Worm (Caenorhabditis elegans): ENCODE data around the gene ccch-1.
A peak's percentile ranks its signal among the peaks of the same experiment; 100 is the strongest.

Gene ccch-1

DNA sequence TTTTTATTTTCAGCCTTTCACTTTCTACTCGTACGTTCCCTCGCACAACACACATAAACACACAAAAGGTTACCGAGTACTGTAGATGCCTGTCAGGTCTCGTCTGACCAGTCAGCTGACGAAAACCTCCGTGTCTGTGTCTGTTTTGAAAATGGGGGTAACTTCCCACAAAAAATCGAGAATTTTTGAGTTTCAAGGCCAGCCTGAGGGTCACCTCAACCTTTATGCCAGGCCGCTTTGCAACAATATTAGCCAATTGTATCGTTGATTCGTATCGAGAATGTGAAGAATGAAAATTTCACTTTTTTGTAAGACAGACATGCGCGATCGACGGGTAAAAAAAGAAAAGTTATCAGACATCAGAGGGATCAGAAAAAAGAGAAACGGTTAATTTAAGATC is 3.5 kb downstream of the ccch-1 start:
- TF ChIP-seq cog-1 (tag; optimal IDR thresholded peaks at IDR 0.05): no peak
- TF ChIP-seq T22C8.4 (GFP tag; IDR thresholded peaks at IDR 0.05): no peak
- no peak for TF ChIP-seq ztf-29 (GFP tag; IDR thresholded peaks at IDR 0.05)
- no peak for TF ChIP-seq ref-1 (GFP tag; conservative IDR thresholded peaks at IDR 0.05)
- TF ChIP-seq flt-1 (GFP tag; IDR thresholded peaks at IDR 0.05): no peak
- no peak for TF ChIP-seq med-1 (GFP tag; optimal IDR thresholded peaks at IDR 0.05; ENCODE audit: insufficient read depth)
- no peak for TF ChIP-seq tab-1 (GFP tag; IDR thresholded peaks at IDR 0.05)
- no peak for TF ChIP-seq ztf-23 (GFP tag; IDR thresholded peaks at IDR 0.05)
- TF ChIP-seq klf-2 (GFP tag; conservative IDR thresholded peaks at IDR 0.05): no peak

ce11 chrV:11531831-11532534 is 4.4 kb downstream of the ccch-1 start:
- no peak for TF ChIP-seq T22C8.4 (GFP tag; IDR thresholded peaks at IDR 0.05)

DNA sequence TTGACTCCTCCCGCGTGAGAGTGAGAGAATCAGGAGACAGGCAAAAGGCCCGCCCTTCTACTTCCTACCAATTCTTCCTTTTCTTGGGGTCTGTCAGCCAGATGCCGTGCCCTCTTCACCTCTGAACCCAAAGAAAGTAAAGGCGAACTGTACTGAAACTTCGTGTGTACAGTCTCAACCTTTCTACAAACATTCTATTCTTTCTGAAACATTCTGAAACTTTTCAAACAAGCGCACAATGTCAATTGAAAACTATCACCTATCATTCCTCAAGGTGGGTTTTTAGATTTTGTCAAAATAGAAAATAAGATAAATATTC is 4.9 kb downstream of the ccch-1 start:
- TF ChIP-seq ref-1 (GFP tag; conservative IDR thresholded peaks at IDR 0.05): no peak
- no peak for TF ChIP-seq tab-1 (GFP tag; IDR thresholded peaks at IDR 0.05)
- no peak for TF ChIP-seq med-1 (GFP tag; optimal IDR thresholded peaks at IDR 0.05; ENCODE audit: insufficient read depth)
- TF ChIP-seq ztf-29 (GFP tag; IDR thresholded peaks at IDR 0.05): no peak
- TF ChIP-seq cog-1 (tag; optimal IDR thresholded peaks at IDR 0.05): no peak
- TF ChIP-seq klf-2 (GFP tag; conservative IDR thresholded peaks at IDR 0.05): no peak
- no peak for TF ChIP-seq ztf-23 (GFP tag; IDR thresholded peaks at IDR 0.05)

DNA sequence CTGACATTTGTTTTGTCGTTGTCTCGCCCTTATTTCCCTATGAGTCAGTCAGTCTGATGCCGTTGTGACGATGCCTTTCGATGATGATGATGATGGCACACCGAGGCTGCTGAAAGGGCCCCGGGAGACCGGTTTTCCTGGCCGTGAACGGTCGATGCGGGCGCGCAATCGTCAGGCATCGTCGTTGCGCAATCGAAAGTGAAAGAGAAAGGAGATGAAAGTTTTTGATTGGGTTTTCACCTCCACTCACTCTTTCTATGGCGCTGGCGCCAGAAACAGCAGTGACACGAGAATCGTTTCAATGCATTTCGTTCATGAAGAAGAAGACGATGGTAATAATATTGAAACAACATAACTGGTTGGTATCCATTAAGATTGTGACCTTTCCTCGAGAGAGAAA is 5.3 kb downstream of the ccch-1 start:
- TF ChIP-seq ztf-29 (GFP tag; IDR thresholded peaks at IDR 0.05): no peak
- TF ChIP-seq T22C8.4 (GFP tag; IDR thresholded peaks at IDR 0.05): peak; percentile 11; the same call in 1 of the 2 replicates
- 0 out of 2 replicates have a peak, but pooled peaks have one; percentile 46 for TF ChIP-seq ztf-23 (GFP tag; IDR thresholded peaks at IDR 0.05)

ce11 chrV:11533365-11533949 is 5.8 kb downstream of the ccch-1 start:
- TF ChIP-seq ref-1 (GFP tag; conservative IDR thresholded peaks at IDR 0.05) (no peak), cog-1 (tag; optimal IDR thresholded peaks at IDR 0.05) (no peak), T22C8.4 (GFP tag; IDR thresholded peaks at IDR 0.05) (no peak), ztf-29 (GFP tag; IDR thresholded peaks at IDR 0.05) (no peak), ztf-23 (GFP tag; IDR thresholded peaks at IDR 0.05) (no peak), flt-1 (GFP tag; IDR thresholded peaks at IDR 0.05) (no peak), klf-2 (GFP tag; conservative IDR thresholded peaks at IDR 0.05) (no peak), med-1 (GFP tag; optimal IDR thresholded peaks at IDR 0.05; ENCODE audit: insufficient read depth) (no peak), tab-1 (GFP tag; IDR thresholded peaks at IDR 0.05) (no peak)

DNA sequence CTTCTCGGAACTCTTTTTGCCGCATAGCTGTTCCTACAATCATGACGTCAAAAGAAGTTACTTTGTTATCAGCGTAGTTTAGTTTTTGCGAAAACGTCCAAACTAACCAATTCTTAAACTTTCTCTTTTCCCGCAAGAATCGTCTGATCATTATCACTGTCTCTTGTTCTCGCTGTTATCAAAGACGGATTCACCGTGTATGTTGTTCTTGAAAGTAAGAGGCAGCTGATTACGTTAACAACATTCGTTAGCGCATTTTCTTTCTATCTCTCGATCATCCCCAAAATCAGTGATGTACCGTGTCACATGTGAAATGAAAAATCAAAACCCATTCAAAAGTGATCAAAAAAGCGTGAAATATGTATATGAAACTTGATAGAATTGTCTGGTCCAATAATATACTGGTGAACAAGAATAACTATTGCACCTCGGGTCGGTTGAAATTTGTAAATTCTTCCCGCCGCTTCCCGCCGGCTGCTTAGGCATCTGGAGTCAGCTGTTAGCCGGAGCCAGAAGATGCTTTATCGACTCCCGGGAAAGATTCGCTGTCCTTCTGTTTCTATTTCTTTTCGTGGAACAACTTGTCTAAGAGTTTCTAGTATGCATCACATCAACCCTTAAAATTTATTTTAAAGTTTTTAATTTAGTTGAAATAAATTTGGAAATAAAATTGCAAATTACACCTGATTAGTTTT is 7.0 kb downstream of the ccch-1 start:
- TF ChIP-seq ref-1 (GFP tag; conservative IDR thresholded peaks at IDR 0.05) (no peak), tab-1 (GFP tag; IDR thresholded peaks at IDR 0.05) (no peak), ztf-29 (GFP tag; IDR thresholded peaks at IDR 0.05) (no peak), T22C8.4 (GFP tag; IDR thresholded peaks at IDR 0.05) (no peak), klf-2 (GFP tag; conservative IDR thresholded peaks at IDR 0.05) (no peak)

- TF ChIP-seq T22C8.4 (GFP tag; IDR thresholded peaks at IDR 0.05) (no peak), flt-1 (GFP tag; IDR thresholded peaks at IDR 0.05) (no peak), tab-1 (GFP tag; IDR thresholded peaks at IDR 0.05) (no peak), ref-1 (GFP tag; conservative IDR thresholded peaks at IDR 0.05) (no peak), cog-1 (tag; optimal IDR thresholded peaks at IDR 0.05) (no peak), klf-2 (GFP tag; conservative IDR thresholded peaks at IDR 0.05) (no peak), ztf-23 (GFP tag; IDR thresholded peaks at IDR 0.05) (no peak), med-1 (GFP tag; optimal IDR thresholded peaks at IDR 0.05; ENCODE audit: insufficient read depth) (no peak), ztf-29 (GFP tag; IDR thresholded peaks at IDR 0.05) (no peak)
These were observed 8.0 kb downstream of the ccch-1 start for ce11 chrV:11535504-11536062.

ce11 chrV:11536667-11537066 is 9.0 kb downstream of the ccch-1 start:
- no peak for TF ChIP-seq cog-1 (tag; optimal IDR thresholded peaks at IDR 0.05)
- no peak for TF ChIP-seq T22C8.4 (GFP tag; IDR thresholded peaks at IDR 0.05)
- TF ChIP-seq ref-1 (GFP tag; conservative IDR thresholded peaks at IDR 0.05): no peak
- no peak for TF ChIP-seq tab-1 (GFP tag; IDR thresholded peaks at IDR 0.05)
- TF ChIP-seq ztf-29 (GFP tag; IDR thresholded peaks at IDR 0.05): no peak
- TF ChIP-seq flt-1 (GFP tag; IDR thresholded peaks at IDR 0.05): no peak
- TF ChIP-seq med-1 (GFP tag; optimal IDR thresholded peaks at IDR 0.05; ENCODE audit: insufficient read depth): no peak
- TF ChIP-seq klf-2 (GFP tag; conservative IDR thresholded peaks at IDR 0.05): no peak
- TF ChIP-seq ztf-23 (GFP tag; IDR thresholded peaks at IDR 0.05): no peak

ce11 chrV:11539502-11539901 is 11.9 kb downstream of the ccch-1 start:
- TF ChIP-seq ztf-23 (GFP tag; IDR thresholded peaks at IDR 0.05): no peak
- TF ChIP-seq ztf-29 (GFP tag; IDR thresholded peaks at IDR 0.05): no peak
- no peak for TF ChIP-seq ref-1 (GFP tag; conservative IDR thresholded peaks at IDR 0.05)

ce11 chrV:11541284-11541683 is 13.7 kb downstream of the ccch-1 start:
- TF ChIP-seq flt-1 (GFP tag; IDR thresholded peaks at IDR 0.05): peak; percentile 33; the same call in 1 of the 2 replicates
- no peak for TF ChIP-seq tab-1 (GFP tag; IDR thresholded peaks at IDR 0.05)
- 0 out of 2 replicates have a peak, but pooled peaks have one; percentile 29 for TF ChIP-seq ztf-23 (GFP tag; IDR thresholded peaks at IDR 0.05)

Data from whole organism, midembryonic.